Worm (Caenorhabditis elegans) whole organism, L1 larva: ENCODE measurements around the gene M04D8.4.
A peak's percentile ranks its signal among the peaks of the same experiment; 100 is the strongest.

Experiments
- C16A3.4 ChIP-seq: fragments of 150-350 bp; optimal IDR thresholded peaks from 2 replicates; lab custom pipeline; 2014; ENCODE audit warnings: missing biosample characterization, missing genetic modification characterization
- C34B4.2 ChIP-seq: sonication (generic microtip); optimal IDR thresholded peaks from 2 replicates; lab custom pipeline; 2017; ENCODE audit warnings: mild to moderate bottlenecking, missing genetic modification characterization, missing compliant biosample characterization
- Y116A8C.19 ChIP-seq: sonication (generic microtip); optimal IDR thresholded peaks from 2 replicates; lab custom pipeline; 2016; ENCODE audit warnings: missing compliant biosample characterization, missing genetic modification characterization, borderline replicate concordance
- alr-1 ChIP-seq: fragments of 200-800 bp; sonication (Bioruptor generic); optimal IDR thresholded peaks from 2 replicates; lab custom pipeline; 2018; ENCODE audit warnings: borderline replicate concordance, mild to moderate bottlenecking, missing genetic modification characterization, missing compliant biosample characterization
- ceh-8 ChIP-seq: fragments of 200-800 bp; sonication (Bioruptor generic); optimal IDR thresholded peaks from 2 replicates; lab custom pipeline; 2018; ENCODE audit warnings: mild to moderate bottlenecking, missing genetic modification characterization, moderate library complexity, missing compliant biosample characterization
- ces-1 ChIP-seq: fragments of 150-350 bp; optimal IDR thresholded peaks from 2 replicates; lab custom pipeline; 2014; ENCODE audit warnings: missing biosample characterization, missing genetic modification reagents, missing genetic modification characterization
- dsc-1 ChIP-seq: sonication (generic microtip); optimal IDR thresholded peaks from 2 replicates; lab custom pipeline; 2016; ENCODE audit warnings: mild to moderate bottlenecking, missing genetic modification characterization, missing compliant biosample characterization
- efl-3 ChIP-seq: fragments of 200-800 bp; sonication (Bioruptor generic); optimal IDR thresholded peaks from 2 replicates; lab custom pipeline; 2018; ENCODE audit warnings: mild to moderate bottlenecking, missing genetic modification characterization, missing compliant biosample characterization
- egl-27 ChIP-seq, 2 experiments: fragments of 150-350 bp in 1 of 2; sonication (generic microtip); optimal IDR thresholded peaks; 3 replicates each; lab custom pipeline; 2017 to 2018; ENCODE audit warnings: missing biosample characterization in 2 of 2, missing genetic modification characterization in 2 of 2, missing genetic modification reagents in 2 of 2
- elt-2 ChIP-seq: sonication (generic microtip); optimal IDR thresholded peaks from 2 replicates; lab custom pipeline; 2016; ENCODE audit warnings: missing genetic modification characterization, mild to moderate bottlenecking, inconsistent platforms, missing compliant biosample characterization, missing genetic modification reagents
- ets-5 ChIP-seq: fragments of 200-800 bp; sonication (Bioruptor generic); IDR thresholded peaks from 2 replicates; pipeline ENCODE4 v1.3.6; 2022; ENCODE audit warnings: missing genetic modification characterization, missing compliant biosample characterization
- fkh-10 ChIP-seq: sonication (generic microtip); optimal IDR thresholded peaks from 2 replicates; lab custom pipeline; 2017; ENCODE audit warnings: missing biosample characterization, missing genetic modification reagents, missing genetic modification characterization
- fkh-4 ChIP-seq: sonication (generic microtip); optimal IDR thresholded peaks from 2 replicates; lab custom pipeline; 2016; ENCODE audit warnings: missing compliant biosample characterization, missing genetic modification characterization, borderline replicate concordance
- fkh-8 ChIP-seq: sonication (generic microtip); optimal IDR thresholded peaks from 2 replicates; lab custom pipeline; 2016; ENCODE audit warnings: mild to moderate bottlenecking, missing genetic modification characterization, missing compliant biosample characterization
- fos-1 ChIP-seq: fragments of 150-350 bp; optimal IDR thresholded peaks from 2 replicates; lab custom pipeline; 2014; ENCODE audit warnings: missing biosample characterization, missing genetic modification characterization
- hlh-17 ChIP-seq: fragments of 200-800 bp; sonication (Bioruptor generic); optimal IDR thresholded peaks from 2 replicates; lab custom pipeline; 2018; ENCODE audit warnings: missing genetic modification characterization, mild to moderate bottlenecking, missing compliant biosample characterization, moderate library complexity, borderline replicate concordance
- hlh-4 ChIP-seq: sonication (generic microtip); optimal IDR thresholded peaks from 2 replicates; lab custom pipeline; 2016; ENCODE audit warnings: mild to moderate bottlenecking, missing genetic modification characterization, missing compliant biosample characterization
- hpl-2 ChIP-seq: fragments of 150-350 bp; optimal IDR thresholded peaks from 2 replicates; lab custom pipeline; 2014; ENCODE audit warnings: missing biosample characterization, missing genetic modification reagents, missing genetic modification characterization
- lin-13 ChIP-seq: fragments of 150-350 bp; optimal IDR thresholded peaks from 2 replicates; lab custom pipeline; 2014; ENCODE audit warnings: missing biosample characterization, missing genetic modification reagents, missing genetic modification characterization
- lir-3 ChIP-seq: sonication (generic microtip); optimal IDR thresholded peaks from 2 replicates; lab custom pipeline; 2016; ENCODE audit warnings: mild to moderate bottlenecking, missing genetic modification characterization, moderate library complexity, missing compliant biosample characterization; ENCODE audit not compliant: poor library complexity
- mab-9 ChIP-seq: fragments of 200-800 bp; sonication (Bioruptor generic); IDR thresholded peaks from 2 replicates; pipeline ENCODE4 v1.3.6; 2022; ENCODE audit warnings: missing genetic modification reagents, missing genetic modification characterization, missing compliant biosample characterization
- mef-2 ChIP-seq: fragments of 150-350 bp; optimal IDR thresholded peaks from 2 replicates; lab custom pipeline; 2014; ENCODE audit warnings: missing biosample characterization, missing genetic modification characterization
- mep-1 ChIP-seq: fragments of 150-350 bp; optimal IDR thresholded peaks from 2 replicates; lab custom pipeline; 2014; ENCODE audit warnings: missing biosample characterization, missing genetic modification characterization
- nhr-28 ChIP-seq: fragments of 150-350 bp; optimal IDR thresholded peaks from 2 replicates; lab custom pipeline; 2014; ENCODE audit warnings: missing biosample characterization, missing genetic modification characterization
- nhr-84 ChIP-seq: sonication (generic microtip); optimal IDR thresholded peaks from 2 replicates; lab custom pipeline; 2017; ENCODE audit warnings: missing biosample characterization, missing genetic modification characterization
- nhr-85 ChIP-seq: sonication (generic microtip); peaks from one replicate; lab custom pipeline; 2016; ENCODE audit warnings: missing genetic modification characterization, inconsistent platforms, missing compliant biosample characterization
- pag-3 ChIP-seq: sonication (generic microtip); optimal IDR thresholded peaks from 2 replicates; lab custom pipeline; 2017; ENCODE audit warnings: missing genetic modification characterization, mild to moderate bottlenecking, missing compliant biosample characterization, antibody characterized with exemption, borderline replicate concordance; ENCODE audit not compliant: insufficient read depth
- pqm-1 ChIP-seq: sonication (generic microtip); optimal IDR thresholded peaks from 3 replicates; lab custom pipeline; 2017; ENCODE audit warnings: missing biosample characterization, missing genetic modification characterization
- skn-1 ChIP-seq: fragments of 150-350 bp; optimal IDR thresholded peaks from 2 replicates; lab custom pipeline; 2014; ENCODE audit warnings: missing biosample characterization, missing genetic modification characterization
- snu-23 ChIP-seq: sonication (generic microtip); optimal IDR thresholded peaks from 2 replicates; lab custom pipeline; 2016; ENCODE audit warnings: missing genetic modification characterization, missing compliant biosample characterization
- sox-4 ChIP-seq: sonication (generic microtip); optimal IDR thresholded peaks from 2 replicates; lab custom pipeline; 2016; ENCODE audit warnings: missing genetic modification characterization, missing compliant biosample characterization
- sup-37 ChIP-seq: fragments of 200-800 bp; sonication (Bioruptor generic); optimal IDR thresholded peaks from 2 replicates; lab custom pipeline; 2018; ENCODE audit warnings: mild to moderate bottlenecking, missing genetic modification characterization, missing compliant biosample characterization
- unc-62 ChIP-seq: fragments of 150-350 bp; optimal IDR thresholded peaks from 2 replicates; lab custom pipeline; 2014; ENCODE audit warnings: missing biosample characterization, missing genetic modification reagents, missing genetic modification characterization
- unc-86 ChIP-seq: sonication (generic microtip); optimal IDR thresholded peaks from 2 replicates; lab custom pipeline; 2016; ENCODE audit warnings: missing genetic modification characterization, missing compliant biosample characterization
- unc-98 ChIP-seq: fragments of 200-800 bp; sonication (Bioruptor generic); IDR thresholded peaks from 2 replicates; pipeline ENCODE4 v1.3.6; 2022; ENCODE audit warnings: missing genetic modification characterization, missing compliant biosample characterization
- vab-15 ChIP-seq: sonication (generic microtip); optimal IDR thresholded peaks from 2 replicates; lab custom pipeline; 2017; ENCODE audit warnings: missing genotype, mild to moderate bottlenecking, missing genetic modification characterization, missing compliant biosample characterization
- xbp-1 ChIP-seq: sonication (generic microtip); optimal IDR thresholded peaks from 2 replicates; lab custom pipeline; 2016; ENCODE audit warnings: missing genetic modification characterization, missing compliant biosample characterization
- zag-1 ChIP-seq: fragments of 150-350 bp; optimal IDR thresholded peaks from 2 replicates; lab custom pipeline; 2014; ENCODE audit warnings: missing biosample characterization, missing genetic modification characterization
- zip-4 ChIP-seq: fragments of 200-800 bp; sonication (Bioruptor generic); optimal IDR thresholded peaks from 2 replicates; lab custom pipeline; 2018; ENCODE audit warnings: mild to moderate bottlenecking, missing genetic modification characterization, moderate library complexity, missing compliant biosample characterization

The M04D8.4 gene

DNA sequence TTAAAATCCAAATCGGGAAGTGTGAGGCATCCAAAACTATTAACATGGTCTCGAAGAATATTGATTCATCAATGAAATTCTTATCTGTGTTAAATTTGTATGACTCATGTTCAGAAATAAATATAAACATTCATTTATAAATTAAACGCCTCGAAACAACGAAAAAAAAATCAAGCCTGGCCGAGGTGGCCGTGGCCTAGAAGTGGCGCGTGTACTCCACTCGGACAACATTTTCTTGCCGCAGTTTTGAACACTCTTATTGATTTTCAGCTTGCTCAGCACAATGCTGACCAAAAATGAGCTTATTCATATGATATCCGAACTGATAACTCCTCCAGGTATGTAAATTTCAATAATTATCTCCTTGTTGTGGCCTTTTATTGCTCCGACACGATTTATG lies 33.7 kb upstream of the M04D8.4 start, which contains the start of gene ekl-6 (continued):
- TF ChIP-seq Y116A8C.19 (tag; lab: Kevin White, UChicago) (peak; percentile 48), snu-23 (GFP tag; lab: Kevin White, UChicago) (no peak), zip-4 (GFP tag; lab: Kevin White, UChicago) (no peak), fkh-10 (GFP tag; lab: Kevin White, UChicago) (no peak), ces-1 (GFP tag; lab: Kevin White, UChicago) (no peak), fkh-4 (tag; lab: Kevin White, UChicago) (peak; percentile 87), hlh-17 (GFP tag; lab: Kevin White, UChicago) (no peak), fkh-8 (tag; lab: Kevin White, UChicago) (peak; percentile 40), fos-1 (no peak), C16A3.4 (peak; percentile 1), lir-3 (peak; percentile 92), pqm-1 (tag; lab: Kevin White, UChicago) (no peak), xbp-1 (tag; lab: Kevin White, UChicago) (peak; percentile 76), ets-5 (no peak), zag-1 (tag; lab: Kevin White, UChicago) (no peak), sox-4 (peak; percentile 82), unc-98 (GFP tag; lab: Robert Waterston, UW) (peak; percentile 54; the same call in 1 of the 2 replicates), dsc-1 (peak; percentile 79), mep-1 (tag; lab: Kevin White, UChicago) (peak; percentile 47), mab-9 (GFP tag; lab: Robert Waterston, UW) (no peak), pag-3 (tag; lab: Kevin White, UChicago) (no peak), lin-13 (peak; percentile 25), mef-2 (tag; lab: Kevin White, UChicago) (no peak), sup-37 (GFP tag; lab: Kevin White, UChicago) (peak; percentile 36), ceh-8 (peak; percentile 30), nhr-85 (tag; lab: Kevin White, UChicago) (peak; percentile 92), vab-15 (tag; lab: Kevin White, UChicago) (no peak), efl-3 (GFP tag; lab: Kevin White, UChicago) (no peak), C34B4.2 (tag; lab: Kevin White, UChicago) (no peak), hpl-2 (no peak), unc-86 (tag; lab: Kevin White, UChicago) (peak; percentile 60)

DNA sequence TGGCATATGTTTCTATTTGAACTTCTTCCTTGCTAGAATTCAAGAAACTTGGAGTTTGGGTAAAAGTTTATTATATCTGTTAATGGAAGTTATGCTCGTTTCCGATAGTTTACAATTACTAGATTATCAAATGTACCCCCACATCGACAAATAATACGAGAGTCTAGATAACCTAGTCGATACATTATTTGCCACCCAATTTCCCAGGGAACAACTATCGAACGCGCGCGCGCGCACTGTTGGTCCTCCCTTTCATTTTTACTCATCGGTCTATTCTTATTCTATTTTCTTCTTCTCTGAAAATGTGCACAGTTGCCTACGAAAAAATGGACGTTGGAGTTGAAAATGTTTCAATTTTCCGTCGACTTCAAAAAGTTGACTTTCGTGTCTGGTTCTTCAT lies 30.1 kb upstream of the M04D8.4 start, which contains the start of gene T16G12.13:
Gene T16G12.13, plus strand, starts transcription at position 293 of the 400 bp plus-strand sequence.
- TF ChIP-seq egl-27 (tag; optimal IDR thresholded peaks at IDR 0.05; lab: Kevin White, UChicago): no peak
- TF ChIP-seq skn-1: no peak
- no peak for TF ChIP-seq hlh-4
- no peak for TF ChIP-seq sox-4
- TF ChIP-seq nhr-84 (tag; lab: Kevin White, UChicago): no peak
- TF ChIP-seq xbp-1 (tag; lab: Kevin White, UChicago): no peak
- TF ChIP-seq vab-15 (tag; lab: Kevin White, UChicago): no peak
- no peak for TF ChIP-seq mab-9 (GFP tag; lab: Robert Waterston, UW)
- TF ChIP-seq snu-23 (GFP tag; lab: Kevin White, UChicago): no peak
- no peak for TF ChIP-seq unc-98 (GFP tag; lab: Robert Waterston, UW)
- TF ChIP-seq alr-1 (tag; lab: Kevin White, UChicago): no peak
- TF ChIP-seq Y116A8C.19 (tag; lab: Kevin White, UChicago): no peak
- TF ChIP-seq nhr-28 (tag; lab: Kevin White, UChicago): no peak
- no peak for TF ChIP-seq lir-3

DNA sequence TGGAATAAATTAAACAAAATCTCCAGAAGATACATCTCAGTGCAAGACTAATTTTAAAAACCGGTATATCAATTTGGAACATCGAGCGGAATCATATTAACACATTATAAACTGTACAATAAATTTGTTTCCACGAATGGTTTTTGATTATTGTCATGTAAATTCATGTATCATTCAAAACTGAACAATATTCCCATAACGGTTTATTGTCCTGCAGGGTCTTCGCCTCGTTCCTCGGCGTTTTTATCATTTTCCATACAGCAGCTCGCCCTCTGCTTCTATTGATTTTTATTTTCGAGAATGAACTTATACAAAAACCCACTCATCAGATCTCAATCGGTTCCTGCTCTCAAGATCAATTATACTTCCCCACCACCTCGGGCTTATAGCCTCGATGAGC lies 28.6 kb upstream of the M04D8.4 start, which contains the start of gene T16G12.8:
Gene T16G12.8, plus strand, starts transcription at position 301 of the 400 bp plus-strand sequence.
- TF ChIP-seq mef-2 (tag; lab: Kevin White, UChicago): no peak
- TF ChIP-seq fkh-4 (tag; lab: Kevin White, UChicago): no peak
- no peak for TF ChIP-seq elt-2
- TF ChIP-seq nhr-85 (tag; lab: Kevin White, UChicago): no peak
- TF ChIP-seq sup-37 (GFP tag; lab: Kevin White, UChicago): no peak
- no peak for TF ChIP-seq unc-62 (GFP tag; lab: Kevin White, UChicago)
- TF ChIP-seq, all 84 proteins: peak for 0
